Fruit fly (Drosophila melanogaster) whole organism, embryonic: ENCODE results near the gene Fie.
A peak's percentile ranks its signal among the peaks of the same experiment; 100 is the strongest.

Source experiments
- Abd-B ChIP-seq: fragments of 200-800 bp; sonication (Bioruptor generic); optimal IDR thresholded peaks from 2 replicates; lab custom pipeline; 2018; ENCODE audit warnings: missing biosample characterization, mild to moderate bottlenecking, missing genetic modification characterization, moderate library complexity
- BtbVII ChIP-seq: fragments of 200-800 bp; sonication (Bioruptor generic); optimal IDR thresholded peaks from 3 replicates; lab custom pipeline; 2017; ENCODE audit warnings: missing biosample characterization, mild to moderate bottlenecking, missing genetic modification characterization
- CG10274 ChIP-seq: fragments of 200-800 bp; sonication (Bioruptor generic); optimal IDR thresholded peaks from 3 replicates; lab custom pipeline; 2017; ENCODE audit warnings: missing biosample characterization, mild to moderate bottlenecking, missing genetic modification characterization
- CG10431 ChIP-seq: fragments of 200-800 bp; sonication (Bioruptor generic); optimal IDR thresholded peaks from 3 replicates; lab custom pipeline; 2018; ENCODE audit warnings: missing biosample characterization, mild to moderate bottlenecking, missing genetic modification characterization
- CG10543 ChIP-seq: fragments of 200-800 bp; sonication (Bioruptor generic); optimal IDR thresholded peaks from 3 replicates; lab custom pipeline; 2017; ENCODE audit warnings: missing biosample characterization, mild to moderate bottlenecking, missing genetic modification characterization, moderate library complexity
- CG11093 ChIP-seq: fragments of 200-800 bp; sonication (Bioruptor generic); IDR thresholded peaks from 3 replicates; pipeline ENCODE4 v1.3.6; 2022; ENCODE audit warnings: missing biosample characterization, missing genetic modification characterization
- CG11456 ChIP-seq: fragments of 200-800 bp; sonication (Bioruptor generic); IDR thresholded peaks from 3 replicates; pipeline ENCODE4 v1.3.6; 2022; ENCODE audit warnings: missing biosample characterization, missing genetic modification characterization
- CG12071 ChIP-seq: fragments of 200-800 bp; sonication (Bioruptor generic); optimal IDR thresholded peaks from 3 replicates; lab custom pipeline; 2018; ENCODE audit warnings: missing biosample characterization, mild to moderate bottlenecking, missing genetic modification characterization
- CG12155 ChIP-seq: fragments of 200-800 bp; sonication (Bioruptor generic); optimal IDR thresholded peaks from 3 replicates; lab custom pipeline; 2016; ENCODE audit warnings: missing biosample characterization, missing genetic modification characterization
- CG12659 ChIP-seq: fragments of 200-800 bp; sonication (Bioruptor generic); optimal IDR thresholded peaks from 3 replicates; lab custom pipeline; 2017; ENCODE audit warnings: mild to moderate bottlenecking, missing biosample characterization, missing genetic modification reagents, missing genetic modification characterization
- CG12769 ChIP-seq: fragments of 200-800 bp; sonication (Bioruptor generic); optimal IDR thresholded peaks from 2 replicates; lab custom pipeline; 2019; ENCODE audit warnings: missing biosample characterization, mild to moderate bottlenecking, missing genetic modification characterization, moderate library complexity
- CG15011 ChIP-seq: fragments of 200-800 bp; sonication (Bioruptor generic); optimal IDR thresholded peaks from 3 replicates; lab custom pipeline; 2018; ENCODE audit warnings: missing biosample characterization, mild to moderate bottlenecking, missing genetic modification characterization
- CG1647 ChIP-seq: fragments of 200-800 bp; sonication (Bioruptor generic); optimal IDR thresholded peaks from 3 replicates; lab custom pipeline; 2016; ENCODE audit warnings: missing biosample characterization, missing genetic modification characterization
- CG17612 ChIP-seq: fragments of 200-800 bp; sonication (Bioruptor generic); IDR thresholded peaks from 2 replicates; pipeline ENCODE4 v1.3.6; 2022; ENCODE audit warnings: missing biosample characterization, missing genetic modification characterization
- CG17912 ChIP-seq: fragments of 200-800 bp; sonication (Bioruptor generic); optimal IDR thresholded peaks from 2 replicates; lab custom pipeline; 2018; ENCODE audit warnings: missing biosample characterization, mild to moderate bottlenecking, missing genetic modification characterization
- CG1832 ChIP-seq: fragments of 200-800 bp; sonication (Bioruptor generic); optimal IDR thresholded peaks from 2 replicates; lab custom pipeline; 2017; ENCODE audit warnings: missing biosample characterization, mild to moderate bottlenecking, missing genetic modification characterization, inconsistent platforms
- CG2120 ChIP-seq: fragments of 200-800 bp; sonication (Bioruptor generic); optimal IDR thresholded peaks from 3 replicates; lab custom pipeline; 2016; ENCODE audit warnings: missing biosample characterization, missing genetic modification characterization
- CG2875 ChIP-seq: fragments of 200-800 bp; sonication (Bioruptor generic); optimal IDR thresholded peaks from 2 replicates; lab custom pipeline; 2017; ENCODE audit warnings: missing biosample characterization, mild to moderate bottlenecking, missing genetic modification characterization, missing genetic modification reagents
- CG32532 ChIP-seq: fragments of 200-800 bp; sonication (Bioruptor generic); IDR thresholded peaks from 2 replicates; pipeline ENCODE4 v1.3.6; 2022; ENCODE audit warnings: missing biosample characterization, missing genetic modification characterization
- CG3281 ChIP-seq: fragments of 200-800 bp; sonication (Bioruptor generic); optimal IDR thresholded peaks from 3 replicates; lab custom pipeline; 2017; ENCODE audit warnings: missing biosample characterization, mild to moderate bottlenecking, missing genetic modification characterization
- CG5245 ChIP-seq: fragments of 200-800 bp; sonication (Bioruptor generic); optimal IDR thresholded peaks from 3 replicates; lab custom pipeline; 2016; ENCODE audit warnings: missing biosample characterization, missing genetic modification characterization
- CG7987 ChIP-seq: fragments of 200-800 bp; sonication (Bioruptor generic); optimal IDR thresholded peaks from 2 replicates; lab custom pipeline; 2018; ENCODE audit warnings: missing biosample characterization, mild to moderate bottlenecking, missing genetic modification characterization, moderate library complexity
- CG8089 ChIP-seq: fragments of 200-800 bp; sonication (Bioruptor generic); optimal IDR thresholded peaks from 3 replicates; lab custom pipeline; 2016; ENCODE audit warnings: missing biosample characterization, missing genetic modification characterization
- CG9609 ChIP-seq: fragments of 200-800 bp; sonication (Bioruptor generic); optimal IDR thresholded peaks from 3 replicates; lab custom pipeline; 2016; ENCODE audit warnings: missing biosample characterization, missing genetic modification characterization
- CG9797 ChIP-seq: fragments of 200-800 bp; sonication (Bioruptor generic); optimal IDR thresholded peaks from 3 replicates; lab custom pipeline; 2018; ENCODE audit warnings: missing biosample characterization, mild to moderate bottlenecking, missing genetic modification characterization
- CTCF ChIP-seq: fragments of 200-800 bp; sonication (Bioruptor generic); optimal IDR thresholded peaks from 2 replicates; lab custom pipeline; 2017; ENCODE audit warnings: missing biosample characterization, mild to moderate bottlenecking, missing genetic modification characterization, moderate library complexity
- Dad ChIP-seq: fragments of 200-800 bp; sonication (Bioruptor generic); optimal IDR thresholded peaks from 3 replicates; lab custom pipeline; 2016; ENCODE audit warnings: missing biosample characterization, missing genetic modification characterization
- Dek ChIP-seq: fragments of 200-800 bp; sonication (Bioruptor generic); optimal IDR thresholded peaks from 3 replicates; lab custom pipeline; 2019; ENCODE audit warnings: missing biosample characterization, mild to moderate bottlenecking, missing genetic modification characterization, moderate library complexity
- Fer3 ChIP-seq: fragments of 200-800 bp; sonication (Bioruptor generic); optimal IDR thresholded peaks from 2 replicates; lab custom pipeline; 2018; ENCODE audit warnings: missing biosample characterization, mild to moderate bottlenecking, missing genetic modification characterization, moderate library complexity
- Gsc ChIP-seq: fragments of 200-800 bp; sonication (Bioruptor generic); IDR thresholded peaks from 2 replicates; pipeline ENCODE4 v1.3.6; 2022; ENCODE audit warnings: missing biosample characterization, missing genetic modification characterization
- HmgZ ChIP-seq: fragments of 200-800 bp; sonication (Bioruptor generic); optimal IDR thresholded peaks from 2 replicates; lab custom pipeline; 2018; ENCODE audit warnings: missing biosample characterization, mild to moderate bottlenecking, missing genetic modification characterization
- Nf-YC ChIP-seq: fragments of 200-800 bp; optimal IDR thresholded peaks from 3 replicates; lab custom pipeline; 2019; ENCODE audit warnings: missing biosample characterization, mild to moderate bottlenecking, missing genetic modification characterization, moderate library complexity
- Oli ChIP-seq: fragments of 200-800 bp; sonication (Bioruptor generic); optimal IDR thresholded peaks from 2 replicates; lab custom pipeline; 2018; ENCODE audit warnings: missing biosample characterization, mild to moderate bottlenecking, missing genetic modification characterization, moderate library complexity
- Rx ChIP-seq: fragments of 200-800 bp; sonication (Bioruptor generic); IDR thresholded peaks from 2 replicates; pipeline ENCODE4 v1.3.6; 2022; ENCODE audit warnings: missing biosample characterization, missing genetic modification characterization
- Usf ChIP-seq: fragments of 200-800 bp; sonication (Bioruptor generic); optimal IDR thresholded peaks from 2 replicates; lab custom pipeline; 2017; ENCODE audit warnings: missing genotype, missing biosample characterization, missing genetic modification characterization
- abd-A ChIP-seq: fragments of 200-800 bp; sonication (Bioruptor generic); optimal IDR thresholded peaks from 3 replicates; lab custom pipeline; 2019; ENCODE audit warnings: missing biosample characterization, mild to moderate bottlenecking, missing genetic modification characterization, moderate library complexity
- btn ChIP-seq: fragments of 200-800 bp; sonication (Bioruptor generic); optimal IDR thresholded peaks from 2 replicates; lab custom pipeline; 2016; ENCODE audit warnings: missing biosample characterization, missing genetic modification characterization
- chif ChIP-seq, 2 experiments: fragments of 200-800 bp; sonication (Bioruptor generic); optimal IDR thresholded peaks; 3 replicates each; lab custom pipeline; 2016; ENCODE audit warnings: missing biosample characterization in 2 of 2, missing genetic modification characterization in 2 of 2
- crc ChIP-seq: fragments of 200-800 bp; sonication (Bioruptor generic); optimal IDR thresholded peaks from 2 replicates; lab custom pipeline; 2016; ENCODE audit warnings: missing biosample characterization, missing genetic modification characterization
- danr ChIP-seq: fragments of 200-800 bp; sonication (Bioruptor generic); IDR thresholded peaks from 2 replicates; pipeline ENCODE4 v1.3.6; 2022; ENCODE audit warnings: missing biosample characterization, missing genetic modification characterization
- dati ChIP-seq: fragments of 200-800 bp; sonication (Bioruptor generic); IDR thresholded peaks from 2 replicates; pipeline ENCODE4 v1.3.6; 2022; ENCODE audit warnings: missing biosample characterization, missing genetic modification characterization
- dm ChIP-seq: fragments of 200-800 bp; sonication (Bioruptor generic); optimal IDR thresholded peaks from 3 replicates; lab custom pipeline; 2016; ENCODE audit warnings: missing biosample characterization, missing genetic modification characterization
- jing ChIP-seq: fragments of 200-800 bp; sonication (Bioruptor generic); optimal IDR thresholded peaks from 2 replicates; lab custom pipeline; 2018; ENCODE audit warnings: missing biosample characterization, mild to moderate bottlenecking, missing genetic modification characterization
- lola ChIP-seq, 3 experiments: fragments of >200 bp in 2 of 3; fragments of 200-800 bp in 1 of 3; sonication (Bioruptor generic) in 1 of 3; optimal IDR thresholded peaks; 2 replicates each; lab custom pipeline; 2017 to 2019; ENCODE audit warnings: missing biosample characterization in 3 of 3, missing genetic modification characterization in 3 of 3, mild to moderate bottlenecking in 1 of 3, moderate library complexity in 1 of 3
- nerfin-1 ChIP-seq: fragments of 200-800 bp; sonication (Bioruptor generic); optimal IDR thresholded peaks from 3 replicates; lab custom pipeline; 2019; ENCODE audit warnings: missing biosample characterization, mild to moderate bottlenecking, missing genetic modification characterization, moderate library complexity
- nmo ChIP-seq: fragments of 200-800 bp; sonication (Bioruptor generic); optimal IDR thresholded peaks from 2 replicates; lab custom pipeline; 2018; ENCODE audit warnings: missing biosample characterization, mild to moderate bottlenecking, missing genetic modification characterization, moderate library complexity
- repo ChIP-seq: fragments of 200-800 bp; sonication (Bioruptor generic); optimal IDR thresholded peaks from 2 replicates; lab custom pipeline; 2016; ENCODE audit warnings: missing biosample characterization, missing genetic modification characterization
- row ChIP-seq: fragments of 200-800 bp; sonication (Bioruptor generic); IDR thresholded peaks from 3 replicates; pipeline ENCODE4 v1.3.6; 2022; ENCODE audit warnings: missing biosample characterization, missing genetic modification characterization
- slbo ChIP-seq: fragments of 200-800 bp; sonication (Bioruptor generic); IDR thresholded peaks from 2 replicates; pipeline ENCODE4 v1.3.6; 2022; ENCODE audit warnings: missing biosample characterization, missing genetic modification characterization
- tx ChIP-seq: fragments of 200-800 bp; sonication (Bioruptor generic); optimal IDR thresholded peaks from 2 replicates; lab custom pipeline; 2016; ENCODE audit warnings: missing biosample characterization, missing genetic modification characterization
- vfl ChIP-seq: fragments of 200-800 bp; sonication (Bioruptor generic); optimal IDR thresholded peaks from 2 replicates; lab custom pipeline; 2016; ENCODE audit warnings: missing biosample characterization, missing genetic modification characterization
- z ChIP-seq: fragments of 200-800 bp; sonication (Bioruptor generic); IDR thresholded peaks from 3 replicates; pipeline ENCODE4 v1.3.6; 2022; ENCODE audit warnings: missing biosample characterization, missing genetic modification characterization
- zen2 ChIP-seq: fragments of 200-800 bp; sonication (Bioruptor generic); IDR thresholded peaks from 3 replicates; pipeline ENCODE4 v1.3.6; 2022; ENCODE audit warnings: missing biosample characterization, missing genetic modification characterization; ENCODE audit not compliant: partially characterized antibody

The Fie gene

DNA sequence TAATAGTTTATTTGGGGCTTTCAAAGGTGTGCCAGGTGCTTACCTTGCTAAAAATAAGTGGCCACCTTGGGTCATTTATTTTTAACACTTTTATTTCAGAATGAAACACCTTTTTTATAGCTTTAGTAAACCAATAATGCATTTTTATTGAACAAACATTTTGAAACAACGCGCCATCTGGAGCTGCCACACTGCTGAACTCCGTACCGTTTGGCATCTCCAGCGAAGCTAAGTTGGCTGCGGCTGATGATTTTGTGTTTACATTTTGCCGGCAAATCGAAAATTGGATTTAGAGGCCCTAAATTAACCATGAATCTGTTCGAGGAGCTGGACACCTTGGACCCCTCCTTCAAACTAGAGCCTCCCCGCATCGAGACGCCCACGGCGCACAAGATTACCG is 12.7 kb downstream of the Fie start, which contains the start of gene ida (continued):
- no peak for TF ChIP-seq nmo (GFP tag; lab: Kevin White, UChicago)
- no peak for TF ChIP-seq tx (GFP tag; lab: Kevin White, UChicago)
- peak; percentile 6 for TF ChIP-seq CG7987 (GFP tag; lab: Kevin White, UChicago)
- peak; percentile 1 for TF ChIP-seq CG17912
- TF ChIP-seq CG17612 (GFP tag; lab: Robert Waterston, UW) = no peak
- TF ChIP-seq zen2 (GFP tag; lab: Robert Waterston, UW) = no peak
- no peak for TF ChIP-seq dm (GFP tag; lab: Kevin White, UChicago)
- no peak for TF ChIP-seq CG8089
- TF ChIP-seq CG10431 = no peak
- TF ChIP-seq CG9797 (GFP tag; lab: Kevin White, UChicago) = peak; percentile 40
- no peak for TF ChIP-seq Usf (GFP tag; lab: Kevin White, UChicago)
- TF ChIP-seq crc (GFP tag; lab: Kevin White, UChicago) = no peak
- TF ChIP-seq Oli (tag; lab: Kevin White, UChicago) = no peak
- TF ChIP-seq CG10543 (GFP tag; lab: Kevin White, UChicago) = peak; percentile 14
- TF ChIP-seq CG2120 = no peak
- TF ChIP-seq z = no peak
- TF ChIP-seq CG12769 = peak; percentile 27
- TF ChIP-seq Rx = no peak
- peak; percentile 68 for TF ChIP-seq HmgZ (tag; lab: Kevin White, UChicago)
- no peak for TF ChIP-seq CG10274 (GFP tag; lab: Kevin White, UChicago)
- TF ChIP-seq Abd-B (GFP tag; lab: Kevin White, UChicago) = no peak
- TF ChIP-seq Dek = no peak
- TF ChIP-seq row = peak; percentile 12; the same call in 1 of the 3 replicates
- TF ChIP-seq chif (GFP tag; optimal IDR thresholded peaks at IDR 0.05; lab: Kevin White, UChicago) = no peak
- TF ChIP-seq BtbVII (GFP tag; lab: Kevin White, UChicago) = no peak
- no peak for TF ChIP-seq slbo (GFP tag; lab: Robert Waterston, UW)
- peak; percentile 44 for TF ChIP-seq CG12659 (GFP tag; lab: Kevin White, UChicago)
- TF ChIP-seq abd-A (tag; lab: Kevin White, UChicago) = no peak
- no peak for TF ChIP-seq CG32532 (GFP tag; lab: Robert Waterston, UW)
- no peak for TF ChIP-seq Fer3 (tag; lab: Kevin White, UChicago)
- no peak for TF ChIP-seq CG9609 (GFP tag; lab: Kevin White, UChicago)
- TF ChIP-seq Gsc (GFP tag; lab: Robert Waterston, UW) = no peak
- TF ChIP-seq lola (GFP tag; optimal IDR thresholded peaks at IDR 0.05; lab: Kevin White, UChicago) = no peak
- TF ChIP-seq danr (GFP tag; lab: Robert Waterston, UW) = no peak
- no peak for TF ChIP-seq dati (GFP tag; lab: Robert Waterston, UW)
- TF ChIP-seq btn (GFP tag; lab: Kevin White, UChicago) = no peak
- TF ChIP-seq Nf-YC (tag; lab: Kevin White, UChicago) = no peak
- TF ChIP-seq CG1647 (GFP tag; lab: Kevin White, UChicago) = no peak
- no peak for TF ChIP-seq Dad (GFP tag; lab: Kevin White, UChicago)
- no peak for TF ChIP-seq CG12071 (GFP tag; lab: Kevin White, UChicago)
- TF ChIP-seq vfl = no peak
- TF ChIP-seq repo (GFP tag; lab: Kevin White, UChicago) = no peak
- TF ChIP-seq CG1832 (GFP tag; lab: Kevin White, UChicago) = no peak
- no peak for TF ChIP-seq jing (GFP tag; lab: Kevin White, UChicago)
- TF ChIP-seq CG2875 (GFP tag; lab: Kevin White, UChicago) = no peak
- no peak for TF ChIP-seq nerfin-1 (tag; lab: Kevin White, UChicago)
- no peak for TF ChIP-seq CG15011
- TF ChIP-seq CG12155 (GFP tag; lab: Kevin White, UChicago) = no peak
- TF ChIP-seq CG3281 (GFP tag; lab: Kevin White, UChicago) = no peak
- TF ChIP-seq CG11093 (GFP tag; lab: Robert Waterston, UW) = no peak
- TF ChIP-seq CG11456 (GFP tag; lab: Robert Waterston, UW) = no peak
- TF ChIP-seq CG5245 = no peak
- peak; percentile 57 for TF ChIP-seq CTCF (GFP tag; lab: Kevin White, UChicago)
